Worm (Caenorhabditis elegans) whole organism, L2 larva: Measurements from ENCODE around the gene nlp-31.

ENCODE experiments used
- F13H6.1 ChIP-seq: sonication (generic microtip); optimal IDR thresholded peaks from 2 replicates; lab custom pipeline; 2016; ENCODE audit warnings: missing genetic modification characterization, missing compliant biosample characterization
- R02D3.7 ChIP-seq: fragments of 150-350 bp; optimal IDR thresholded peaks from 2 replicates; lab custom pipeline; 2014; ENCODE audit warnings: missing biosample characterization, missing genetic modification characterization
- Y55F3AM.14 ChIP-seq: fragments of 200-800 bp; sonication (Bioruptor generic); optimal IDR thresholded peaks from 2 replicates; lab custom pipeline; 2018; ENCODE audit warnings: mild to moderate bottlenecking, missing genetic modification characterization, missing compliant biosample characterization
- ZK546.5 ChIP-seq: sonication (generic microtip); optimal IDR thresholded peaks from 2 replicates; lab custom pipeline; 2017; ENCODE audit warnings: missing biosample characterization, missing genetic modification characterization
- alr-1 ChIP-seq: fragments of 150-350 bp; optimal IDR thresholded peaks from 2 replicates; lab custom pipeline; 2014; ENCODE audit warnings: missing biosample characterization, missing genetic modification characterization
- aly-2 ChIP-seq: fragments of 150-350 bp; optimal IDR thresholded peaks from 2 replicates; lab custom pipeline; 2014; ENCODE audit warnings: missing biosample characterization, missing genetic modification characterization
- ama-1 ChIP-seq: fragments of 150-350 bp; optimal IDR thresholded peaks from 2 replicates; lab custom pipeline; 2018; ENCODE audit warnings: inconsistent platforms
- ceh-16 ChIP-seq: fragments of 150-350 bp; optimal IDR thresholded peaks from 2 replicates; lab custom pipeline; 2014; ENCODE audit warnings: missing biosample characterization, missing genetic modification characterization
- ceh-82 ChIP-seq: fragments of 150-350 bp; optimal IDR thresholded peaks from 2 replicates; lab custom pipeline; 2014; ENCODE audit warnings: missing biosample characterization, missing genetic modification characterization
- dmd-4 ChIP-seq: sonication (generic microtip); optimal IDR thresholded peaks from 2 replicates; lab custom pipeline; 2017; ENCODE audit warnings: missing biosample characterization, missing genetic modification characterization
- elt-1 ChIP-seq: fragments of 150-350 bp; optimal IDR thresholded peaks from 2 replicates; lab custom pipeline; 2014; ENCODE audit warnings: missing biosample characterization, missing genetic modification characterization
- elt-3 ChIP-seq: sonication (generic microtip); optimal IDR thresholded peaks from 2 replicates; lab custom pipeline; 2017; ENCODE audit warnings: missing biosample characterization, missing genetic modification characterization
- fos-1 ChIP-seq: fragments of 150-350 bp; optimal IDR thresholded peaks from 2 replicates; lab custom pipeline; 2014; ENCODE audit warnings: missing biosample characterization, missing genetic modification characterization
- gmeb-1 ChIP-seq: fragments of 150-350 bp; optimal IDR thresholded peaks from 2 replicates; lab custom pipeline; 2014; ENCODE audit warnings: missing biosample characterization, missing genetic modification characterization
- lin-11 ChIP-seq: fragments of 150-350 bp; sonication (generic microtip); optimal IDR thresholded peaks from 2 replicates; lab custom pipeline; 2014; ENCODE audit warnings: missing biosample characterization, missing genetic modification characterization, inconsistent platforms, mixed read lengths
- lin-13 ChIP-seq: fragments of 150-350 bp; optimal IDR thresholded peaks from 2 replicates; lab custom pipeline; 2014; ENCODE audit warnings: missing biosample characterization, missing genetic modification reagents, missing genetic modification characterization
- lin-39 ChIP-seq: fragments of 150-350 bp; optimal IDR thresholded peaks from 2 replicates; lab custom pipeline; 2014; ENCODE audit warnings: missing biosample characterization, missing genetic modification reagents, missing genetic modification characterization
- lsy-2 ChIP-seq, 2 experiments: fragments of 150-350 bp in 1 of 2; sonication (generic microtip) in 1 of 2; optimal IDR thresholded peaks; 2 replicates each; lab custom pipeline; 2014 to 2017; ENCODE audit warnings: missing biosample characterization in 2 of 2, missing genetic modification characterization in 2 of 2
- mab-5 ChIP-seq: fragments of 150-350 bp; optimal IDR thresholded peaks from 2 replicates; lab custom pipeline; 2014; ENCODE audit warnings: missing biosample characterization, missing genetic modification characterization
- mbf-1 ChIP-seq: sonication (generic microtip); optimal IDR thresholded peaks from 2 replicates; lab custom pipeline; 2017; ENCODE audit warnings: missing biosample characterization, missing genetic modification characterization
- mdl-1 ChIP-seq, 2 experiments: fragments of 150-350 bp in 1 of 2; sonication (generic microtip) in 1 of 2; optimal IDR thresholded peaks; 2 replicates each; lab custom pipeline; 2017; ENCODE audit warnings: missing biosample characterization in 2 of 2, missing genetic modification characterization in 2 of 2
- nhr-11 ChIP-seq: fragments of 150-350 bp; optimal IDR thresholded peaks from 2 replicates; lab custom pipeline; 2014; ENCODE audit warnings: missing biosample characterization, missing genetic modification characterization
- nhr-12 ChIP-seq: fragments of 150-350 bp; optimal IDR thresholded peaks from 2 replicates; lab custom pipeline; 2014; ENCODE audit warnings: missing biosample characterization, missing genetic modification characterization
- nhr-21 ChIP-seq: fragments of 150-350 bp; optimal IDR thresholded peaks from 2 replicates; lab custom pipeline; 2014; ENCODE audit warnings: missing biosample characterization, missing genetic modification characterization
- nhr-237 ChIP-seq: fragments of 150-350 bp; optimal IDR thresholded peaks from 2 replicates; lab custom pipeline; 2014; ENCODE audit warnings: missing biosample characterization, missing genetic modification characterization
- nhr-25 ChIP-seq: fragments of 150-350 bp; sonication (generic microtip); optimal IDR thresholded peaks from 3 replicates; lab custom pipeline; 2014; ENCODE audit warnings: missing biosample characterization, missing genetic modification characterization
- nhr-6 ChIP-seq: fragments of 150-350 bp; optimal IDR thresholded peaks from 2 replicates; lab custom pipeline; 2014; ENCODE audit warnings: missing biosample characterization, missing genetic modification characterization
- nhr-77 ChIP-seq: fragments of 150-350 bp; optimal IDR thresholded peaks from 2 replicates; lab custom pipeline; 2014; ENCODE audit warnings: missing biosample characterization, missing genetic modification characterization
- peb-1 ChIP-seq: fragments of 150-350 bp; optimal IDR thresholded peaks from 2 replicates; lab custom pipeline; 2014; ENCODE audit warnings: missing biosample characterization, missing genetic modification characterization
- sem-4 ChIP-seq: fragments of 150-350 bp; optimal IDR thresholded peaks from 2 replicates; lab custom pipeline; 2014; ENCODE audit warnings: missing biosample characterization, missing genetic modification reagents, missing genetic modification characterization
- skn-1 ChIP-seq: sonication (generic microtip); optimal IDR thresholded peaks from 2 replicates; lab custom pipeline; 2017; ENCODE audit warnings: missing biosample characterization, missing genetic modification characterization
- sma-9 ChIP-seq, 2 experiments: fragments of 150-350 bp in 1 of 2; sonication (generic microtip) in 1 of 2; optimal IDR thresholded peaks; 2 replicates each; lab custom pipeline; 2014 to 2016; ENCODE audit warnings: missing genetic modification characterization in 2 of 2, mild to moderate bottlenecking in 1 of 2, missing biosample characterization in 1 of 2, missing compliant biosample characterization in 1 of 2, missing genetic modification reagents in 1 of 2, moderate library complexity in 1 of 2
- unc-55 ChIP-seq: fragments of 150-350 bp; sonication (generic microtip); optimal IDR thresholded peaks from 3 replicates; lab custom pipeline; 2014; ENCODE audit warnings: missing biosample characterization, missing genetic modification reagents, missing genetic modification characterization
- unc-62 ChIP-seq: fragments of 150-350 bp; optimal IDR thresholded peaks from 2 replicates; lab custom pipeline; 2014; ENCODE audit warnings: missing biosample characterization, missing genetic modification reagents, missing genetic modification characterization
- ztf-1 ChIP-seq: fragments of 200-800 bp; sonication (Bioruptor generic); conservative IDR thresholded peaks from 2 replicates; pipeline ENCODE4 v1.3.6; 2022; ENCODE audit warnings: missing genetic modification characterization, missing compliant biosample characterization
- ztf-4 ChIP-seq: fragments of 150-350 bp; optimal IDR thresholded peaks from 2 replicates; lab custom pipeline; 2014; ENCODE audit warnings: missing biosample characterization, missing genetic modification characterization

nlp-31 gene

DNA sequence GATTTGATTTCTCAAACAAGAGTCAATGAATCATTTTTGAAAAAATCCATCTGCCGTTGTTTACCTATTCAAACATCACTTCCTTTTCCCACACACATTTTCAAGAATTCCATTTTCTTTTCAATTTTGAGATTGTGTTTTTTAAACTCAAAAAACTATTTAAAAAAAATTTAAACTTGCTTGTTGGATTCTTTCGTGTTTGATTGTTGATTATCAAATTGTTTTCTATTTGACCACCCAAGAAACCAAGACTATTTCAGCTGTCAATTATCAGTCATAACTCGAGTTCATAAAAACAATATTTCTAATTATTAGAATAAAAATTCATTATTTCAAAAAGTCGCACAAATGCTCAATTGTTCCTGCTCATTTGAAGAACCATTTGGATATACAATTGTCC, 25.4 kb downstream of the nlp-31 start, which contains the start of gene srh-8:
Gene srh-8, plus strand, starts transcription at position 301 of the 400 bp plus-strand sequence.
- TF ChIP-seq elt-1 (tag; lab: Kevin White, UChicago): no peak
- TF ChIP-seq skn-1 (tag; lab: Kevin White, UChicago): no peak
- no peak for TF ChIP-seq R02D3.7 (tag; lab: Kevin White, UChicago)
- TF ChIP-seq lin-13 (GFP tag; lab: Kevin White, UChicago): no peak
- TF ChIP-seq mbf-1 (tag; lab: Kevin White, UChicago): no peak
- TF ChIP-seq gmeb-1 (tag; lab: Kevin White, UChicago): no peak
- TF ChIP-seq unc-55 (GFP tag; lab: Kevin White, UChicago): no peak
- no peak for TF ChIP-seq nhr-12
- TF ChIP-seq lin-11 (tag; lab: Kevin White, UChicago): no peak
- no peak for TF ChIP-seq nhr-11 (tag; lab: Kevin White, UChicago)
- no peak for TF ChIP-seq nhr-21 (tag; lab: Kevin White, UChicago)
- TF ChIP-seq ZK546.5 (tag; lab: Kevin White, UChicago): no peak
- TF ChIP-seq sma-9 (GFP tag; optimal IDR thresholded peaks at IDR 0.05; lab: Kevin White, UChicago): no peak
- TF ChIP-seq sma-9 (tag; optimal IDR thresholded peaks at IDR 0.05; lab: Kevin White, UChicago): no peak
- TF ChIP-seq unc-62 (GFP tag; lab: Kevin White, UChicago): no peak
- no peak for TF ChIP-seq fos-1
- TF ChIP-seq mab-5 (tag; lab: Kevin White, UChicago): no peak
- TF ChIP-seq ama-1 (lab: Kevin White, UChicago): no peak
- no peak for TF ChIP-seq ztf-1 (GFP tag; lab: Robert Waterston, UW)

- TF ChIP-seq lin-13 (GFP tag; lab: Kevin White, UChicago): no peak
- no peak for TF ChIP-seq ztf-1 (GFP tag; lab: Robert Waterston, UW)
- no peak for TF ChIP-seq nhr-21 (tag; lab: Kevin White, UChicago)
- TF ChIP-seq lin-39 (tag; lab: Kevin White, UChicago): no peak
- no peak for TF ChIP-seq lsy-2 (tag; optimal IDR thresholded peaks at IDR 0.05; lab: Kevin White, UChicago)
- no peak for TF ChIP-seq nhr-11 (tag; lab: Kevin White, UChicago)
- TF ChIP-seq aly-2 (tag; lab: Kevin White, UChicago): no peak
- TF ChIP-seq mbf-1 (tag; lab: Kevin White, UChicago): no peak
- TF ChIP-seq alr-1: no peak
- TF ChIP-seq nhr-237: no peak
- no peak for TF ChIP-seq unc-55 (GFP tag; lab: Kevin White, UChicago)
- no peak for TF ChIP-seq Y55F3AM.14 (GFP tag; lab: Kevin White, UChicago)
- no peak for TF ChIP-seq elt-3 (tag; lab: Kevin White, UChicago)
- TF ChIP-seq mdl-1 (tag; optimal IDR thresholded peaks at IDR 0.05; lab: Kevin White, UChicago): no peak
- TF ChIP-seq unc-62 (GFP tag; lab: Kevin White, UChicago): no peak
- no peak for TF ChIP-seq F13H6.1 (tag; lab: Kevin White, UChicago)
- no peak for TF ChIP-seq R02D3.7 (tag; lab: Kevin White, UChicago)
- no peak for TF ChIP-seq ceh-16 (tag; lab: Kevin White, UChicago)
- TF ChIP-seq skn-1 (tag; lab: Kevin White, UChicago): no peak
Observed at ce11 chrV:4007927-4008326, 28.1 kb downstream of the nlp-31 start, which contains the start of gene srh-7. srh-7 (plus strand) TSS chrV:4008227.

ce11 chrV:4010170-4010569, 30.3 kb downstream of the nlp-31 start, which contains the start of gene srh-4:
srh-4 (plus strand) TSS chrV:4010470.
- TF ChIP-seq nhr-6 (tag; lab: Kevin White, UChicago) (no peak), mdl-1 (tag; optimal IDR thresholded peaks at IDR 0.05; lab: Kevin White, UChicago) (no peak), skn-1 (tag; lab: Kevin White, UChicago) (no peak), dmd-4 (no peak), alr-1 (no peak), sem-4 (no peak), peb-1 (tag; lab: Kevin White, UChicago) (no peak), mbf-1 (tag; lab: Kevin White, UChicago) (no peak), lin-11 (tag; lab: Kevin White, UChicago) (no peak), ztf-4 (tag; lab: Kevin White, UChicago) (no peak), nhr-25 (tag; lab: Kevin White, UChicago) (no peak), nhr-77 (no peak)
- TF ChIP-seq, all 48 proteins: peak for 0

ce11 chrV:4016780-4017179, 36.9 kb downstream of the nlp-31 start, which contains the start of gene srw-89:
srw-89 (plus strand) TSS chrV:4017080.
- TF ChIP-seq ceh-82 (tag; lab: Kevin White, UChicago) (no peak), ZK546.5 (tag; lab: Kevin White, UChicago) (no peak), unc-62 (GFP tag; lab: Kevin White, UChicago) (no peak), sma-9 (GFP tag; optimal IDR thresholded peaks at IDR 0.05; lab: Kevin White, UChicago) (no peak), sma-9 (tag; optimal IDR thresholded peaks at IDR 0.05; lab: Kevin White, UChicago) (no peak), Y55F3AM.14 (GFP tag; lab: Kevin White, UChicago) (no peak)
